Fruit fly (Drosophila melanogaster) whole organism, prepupa: ENCODE data around the gene rdx.

Experiments used
- CG10631 ChIP-seq: fragments of 200-800 bp; sonication (Bioruptor generic); optimal IDR thresholded peaks from 2 replicates; lab custom pipeline; 2016; ENCODE audit warnings: missing biosample characterization, missing genetic modification characterization
- CG11902 ChIP-seq: fragments of 200-800 bp; sonication (Bioruptor generic); optimal IDR thresholded peaks from 3 replicates; lab custom pipeline; 2016; ENCODE audit warnings: missing biosample characterization, missing genetic modification characterization
- CG15336 ChIP-seq: fragments of 200-800 bp; sonication (Bioruptor generic); IDR thresholded peaks from 2 replicates; pipeline ENCODE4 v1.3.6; 2022; ENCODE audit warnings: missing biosample characterization, missing genetic modification characterization
- CG34406 ChIP-seq: fragments of 200-800 bp; sonication (Bioruptor generic); optimal IDR thresholded peaks from 3 replicates; lab custom pipeline; 2016; ENCODE audit warnings: missing biosample characterization, missing genetic modification characterization
- CG6163 ChIP-seq: fragments of 200-800 bp; sonication (Bioruptor generic); IDR thresholded peaks from 3 replicates; pipeline ENCODE4 v1.3.6; 2022; ENCODE audit warnings: missing biosample characterization, missing genetic modification characterization
- CG6792 ChIP-seq: fragments of 200-800 bp; sonication (Bioruptor generic); optimal IDR thresholded peaks from 3 replicates; lab custom pipeline; 2016; ENCODE audit warnings: missing biosample characterization, missing genetic modification characterization
- CG6808 ChIP-seq: fragments of 200-800 bp; sonication (Bioruptor generic); optimal IDR thresholded peaks from 3 replicates; lab custom pipeline; 2017; ENCODE audit warnings: missing biosample characterization, missing genetic modification characterization, mild to moderate bottlenecking, moderate library complexity, missing genetic modification reagents
- CG6854 ChIP-seq: fragments of 200-800 bp; sonication (Bioruptor generic); optimal IDR thresholded peaks from 2 replicates; lab custom pipeline; 2017; ENCODE audit warnings: missing biosample characterization, mild to moderate bottlenecking, missing genetic modification characterization
- CG8632 ChIP-seq: fragments of 200-800 bp; sonication (Bioruptor generic); optimal IDR thresholded peaks from 3 replicates; lab custom pipeline; 2016; ENCODE audit warnings: missing biosample characterization, missing genetic modification characterization
- CG9139 ChIP-seq: fragments of 200-800 bp; sonication (Bioruptor generic); optimal IDR thresholded peaks from 3 replicates; lab custom pipeline; 2017; ENCODE audit warnings: missing biosample characterization, mild to moderate bottlenecking, missing genetic modification characterization
- Eip78C ChIP-seq: fragments of 200-800 bp; sonication (Bioruptor generic); peaks from one replicate; lab custom pipeline; 2016; ENCODE audit warnings: missing biosample characterization, missing genetic modification characterization
- Ets21C ChIP-seq: fragments of 200-800 bp; sonication (Bioruptor generic); optimal IDR thresholded peaks from 3 replicates; lab custom pipeline; 2016; ENCODE audit warnings: missing biosample characterization, missing genetic modification characterization
- Ets96B ChIP-seq: fragments of 200-800 bp; optimal IDR thresholded peaks from 2 replicates; lab custom pipeline; 2019; ENCODE audit warnings: missing biosample characterization, mild to moderate bottlenecking, missing genetic modification characterization, moderate library complexity
- Gug ChIP-seq: fragments of 200-800 bp; sonication (Bioruptor generic); IDR thresholded peaks from 2 replicates; pipeline ENCODE4 v1.3.6; 2022; ENCODE audit warnings: missing biosample characterization, missing genetic modification characterization
- Hr4 ChIP-seq: fragments of 200-800 bp; sonication (Bioruptor generic); optimal IDR thresholded peaks from 3 replicates; lab custom pipeline; 2016; ENCODE audit warnings: missing biosample characterization, missing genetic modification characterization
- Met ChIP-seq: fragments of 200-800 bp; sonication (Bioruptor generic); optimal IDR thresholded peaks from 3 replicates; lab custom pipeline; 2016; ENCODE audit warnings: missing biosample characterization, missing genetic modification characterization
- Sox102F ChIP-seq: fragments of 200-800 bp; sonication (Bioruptor generic); optimal IDR thresholded peaks from 2 replicates; lab custom pipeline; 2016; ENCODE audit warnings: missing biosample characterization, mild to moderate bottlenecking, missing genetic modification characterization
- acj6 ChIP-seq: fragments of 200-800 bp; sonication (Bioruptor generic); optimal IDR thresholded peaks from 3 replicates; lab custom pipeline; 2016; ENCODE audit warnings: missing biosample characterization, missing genetic modification characterization
- cyc ChIP-seq: fragments of 200-800 bp; sonication (Bioruptor generic); optimal IDR thresholded peaks from 3 replicates; lab custom pipeline; 2016; ENCODE audit warnings: missing biosample characterization, missing genetic modification characterization
- dac ChIP-seq: fragments of 200-800 bp; sonication (Bioruptor generic); optimal IDR thresholded peaks from 2 replicates; lab custom pipeline; 2017; ENCODE audit warnings: missing biosample characterization, mild to moderate bottlenecking, missing genetic modification characterization
- dsx ChIP-seq: fragments of 200-800 bp; optimal IDR thresholded peaks from 3 replicates; lab custom pipeline; 2019; ENCODE audit warnings: missing biosample characterization, mild to moderate bottlenecking, missing genetic modification characterization, moderate library complexity; ENCODE audit not compliant: poor library complexity, severe bottlenecking
- fd59A ChIP-seq: fragments of 200-800 bp; sonication (Bioruptor generic); optimal IDR thresholded peaks from 2 replicates; lab custom pipeline; 2017; ENCODE audit warnings: missing biosample characterization, mild to moderate bottlenecking, missing genetic modification characterization, missing genetic modification reagents
- fd85E ChIP-seq: fragments of 200-800 bp; sonication (Bioruptor generic); optimal IDR thresholded peaks from 3 replicates; lab custom pipeline; 2016; ENCODE audit warnings: missing biosample characterization, missing genetic modification characterization
- fkh ChIP-seq: fragments of 200-800 bp; sonication (Bioruptor generic); optimal IDR thresholded peaks from 3 replicates; lab custom pipeline; 2017; ENCODE audit warnings: missing biosample characterization, mild to moderate bottlenecking, missing genetic modification characterization, moderate library complexity
- net ChIP-seq: fragments of 200-800 bp; sonication (Bioruptor generic); optimal IDR thresholded peaks from 3 replicates; lab custom pipeline; 2016; ENCODE audit warnings: missing biosample characterization, missing genetic modification characterization
- pdm3 ChIP-seq: fragments of 200-800 bp; sonication (Bioruptor generic); optimal IDR thresholded peaks from 3 replicates; lab custom pipeline; 2016; ENCODE audit warnings: missing biosample characterization, missing genetic modification characterization
- spab ChIP-seq: fragments of 200-800 bp; sonication (Bioruptor generic); optimal IDR thresholded peaks from 2 replicates; lab custom pipeline; 2017; ENCODE audit warnings: missing biosample characterization, mild to moderate bottlenecking, missing genetic modification characterization, missing genetic modification reagents
- ss ChIP-seq, 2 experiments: fragments of 200-800 bp; sonication (Bioruptor generic); optimal IDR thresholded peaks; 2 replicates in 1 of 2; 3 replicates in 1 of 2; lab custom pipeline; 2017 to 2018; ENCODE audit warnings: mild to moderate bottlenecking in 2 of 2, missing biosample characterization in 2 of 2, missing genetic modification characterization in 2 of 2, moderate library complexity in 1 of 2
- topi ChIP-seq: fragments of 200-800 bp; sonication (Bioruptor generic); optimal IDR thresholded peaks from 3 replicates; lab custom pipeline; 2016; ENCODE audit warnings: missing biosample characterization, missing genetic modification characterization
- vri ChIP-seq: fragments of 200-800 bp; sonication (Bioruptor generic); optimal IDR thresholded peaks from 3 replicates; lab custom pipeline; 2016; ENCODE audit warnings: missing biosample characterization, mild to moderate bottlenecking, missing genetic modification characterization

The rdx gene

dm6 chr3R:13951038-13951437 is 80.8 kb downstream of the rdx start, which contains the start of gene CG9926:
TSS of gene CG9926 (minus strand) at chr3R:13951138.
- TF ChIP-seq Met: no peak
- TF ChIP-seq pdm3 (GFP tag; lab: Kevin White, UChicago): no peak
- TF ChIP-seq Gug (GFP tag; lab: Robert Waterston, UW): no peak
- no peak for TF ChIP-seq ss (GFP tag; optimal IDR thresholded peaks at IDR 0.05; lab: Kevin White, UChicago)

dm6 chr3R:13949571-13949970 is 82.3 kb downstream of the rdx start:
- TF ChIP-seq Hr4: no peak
- no peak for TF ChIP-seq acj6
- no peak for TF ChIP-seq Eip78C (GFP tag; lab: Kevin White, UChicago)
- TF ChIP-seq fkh: no peak
- TF ChIP-seq, all 60 proteins: peak for 0

- no peak for TF ChIP-seq dsx (GFP tag; lab: Kevin White, UChicago)
- no peak for TF ChIP-seq CG8632 (GFP tag; lab: Kevin White, UChicago)
- no peak for TF ChIP-seq CG34406 (GFP tag; lab: Kevin White, UChicago)
- no peak for TF ChIP-seq Hr4
- TF ChIP-seq vri (GFP tag; lab: Kevin White, UChicago): no peak
- TF ChIP-seq fd85E: no peak
- TF ChIP-seq topi: no peak
- no peak for TF ChIP-seq CG6854
- no peak for TF ChIP-seq CG6808 (GFP tag; lab: Kevin White, UChicago)
These were observed 83.6 kb downstream of the rdx start, which contains the start of gene CG31517 for dm6 chr3R:13948237-13948636. TSS of gene CG31517 (plus strand) at chr3R:13948420.

dm6 chr3R:13947415-13947814 is 84.4 kb downstream of the rdx start:
- TF ChIP-seq Eip78C (GFP tag; lab: Kevin White, UChicago) (peak; percentile 13), Gug (GFP tag; lab: Robert Waterston, UW) (no peak)
- TF ChIP-seq, all 60 proteins: peak for 1

- no peak for TF ChIP-seq Gug (GFP tag; lab: Robert Waterston, UW)
- TF ChIP-seq cyc (GFP tag; lab: Kevin White, UChicago): no peak
These were observed 85.7 kb downstream of the rdx start for dm6 chr3R:13946117-13946516.

dm6 chr3R:13945712-13946111 is 86.1 kb downstream of the rdx start, which contains the start of gene Art6:
TSS of gene Art6 (minus strand) at chr3R:13945812.
- TF ChIP-seq CG15336: no peak
- TF ChIP-seq dsx (GFP tag; lab: Kevin White, UChicago): no peak
- no peak for TF ChIP-seq Sox102F
- TF ChIP-seq dac (GFP tag; lab: Kevin White, UChicago): no peak
- no peak for TF ChIP-seq CG9139 (GFP tag; lab: Kevin White, UChicago)
- no peak for TF ChIP-seq spab (GFP tag; lab: Kevin White, UChicago)
- no peak for TF ChIP-seq Ets21C

dm6 chr3R:13943360-13943759 is 88.5 kb downstream of the rdx start, which contains the start of gene Art9:
TSS of gene Art9 (minus strand) at chr3R:13943460.
- TF ChIP-seq CG10631 (GFP tag; lab: Kevin White, UChicago): no peak
- no peak for TF ChIP-seq Ets96B (tag; lab: Kevin White, UChicago)
- TF ChIP-seq CG6163: no peak
- no peak for TF ChIP-seq fd59A (GFP tag; lab: Kevin White, UChicago)
- TF ChIP-seq CG11902 (GFP tag; lab: Kevin White, UChicago): no peak
- no peak for TF ChIP-seq net (GFP tag; lab: Kevin White, UChicago)
- no peak for TF ChIP-seq fd85E
- TF ChIP-seq CG6792 (GFP tag; lab: Kevin White, UChicago): no peak
- TF ChIP-seq, all 60 proteins: peak for 0
